Worm (Caenorhabditis elegans) whole organism, L1 larva: ENCODE measurements around the gene F01D4.8.

ENCODE experiments used
- C04F5.9 ChIP-seq: sonication (generic microtip); optimal IDR thresholded peaks from 2 replicates; lab custom pipeline; 2016; ENCODE audit warnings: missing genetic modification characterization, missing compliant biosample characterization
- C16A3.4 ChIP-seq: fragments of 150-350 bp; optimal IDR thresholded peaks from 2 replicates; lab custom pipeline; 2014; ENCODE audit warnings: missing biosample characterization, missing genetic modification characterization
- aha-1 ChIP-seq: fragments of 150-350 bp; optimal IDR thresholded peaks from 2 replicates; lab custom pipeline; 2014; ENCODE audit warnings: missing biosample characterization, missing genetic modification characterization
- alr-1 ChIP-seq: fragments of 200-800 bp; sonication (Bioruptor generic); optimal IDR thresholded peaks from 2 replicates; lab custom pipeline; 2018; ENCODE audit warnings: borderline replicate concordance, mild to moderate bottlenecking, missing genetic modification characterization, missing compliant biosample characterization
- blmp-1 ChIP-seq: fragments of 150-350 bp; optimal IDR thresholded peaks from 2 replicates; lab custom pipeline; 2014; ENCODE audit warnings: missing biosample characterization, missing genetic modification characterization
- ceh-8 ChIP-seq: fragments of 200-800 bp; sonication (Bioruptor generic); optimal IDR thresholded peaks from 2 replicates; lab custom pipeline; 2018; ENCODE audit warnings: mild to moderate bottlenecking, missing genetic modification characterization, moderate library complexity, missing compliant biosample characterization
- dsc-1 ChIP-seq: sonication (generic microtip); optimal IDR thresholded peaks from 2 replicates; lab custom pipeline; 2016; ENCODE audit warnings: mild to moderate bottlenecking, missing genetic modification characterization, missing compliant biosample characterization
- egl-13 ChIP-seq: sonication (generic microtip); optimal IDR thresholded peaks from 2 replicates; lab custom pipeline; 2016; ENCODE audit warnings: missing genotype, missing genetic modification reagents, missing genetic modification characterization, missing compliant biosample characterization
- elt-2 ChIP-seq: sonication (generic microtip); optimal IDR thresholded peaks from 2 replicates; lab custom pipeline; 2016; ENCODE audit warnings: missing genetic modification characterization, mild to moderate bottlenecking, inconsistent platforms, missing compliant biosample characterization, missing genetic modification reagents
- fkh-4 ChIP-seq: sonication (generic microtip); optimal IDR thresholded peaks from 2 replicates; lab custom pipeline; 2016; ENCODE audit warnings: missing compliant biosample characterization, missing genetic modification characterization, borderline replicate concordance
- fkh-8 ChIP-seq: sonication (generic microtip); optimal IDR thresholded peaks from 2 replicates; lab custom pipeline; 2016; ENCODE audit warnings: mild to moderate bottlenecking, missing genetic modification characterization, missing compliant biosample characterization
- jun-1 ChIP-seq: fragments of 150-350 bp; optimal IDR thresholded peaks from 2 replicates; lab custom pipeline; 2014; ENCODE audit warnings: missing biosample characterization, missing genetic modification reagents, missing genetic modification characterization
- lin-13 ChIP-seq: fragments of 150-350 bp; optimal IDR thresholded peaks from 2 replicates; lab custom pipeline; 2014; ENCODE audit warnings: missing biosample characterization, missing genetic modification reagents, missing genetic modification characterization
- lin-35 ChIP-seq, 2 experiments: fragments of 150-350 bp; optimal IDR thresholded peaks; 2 replicates each; lab custom pipeline; 2014; ENCODE audit warnings: missing biosample characterization in 2 of 2, missing genetic modification characterization in 2 of 2, missing genetic modification reagents in 2 of 2
- lin-39 ChIP-seq: fragments of 150-350 bp; optimal IDR thresholded peaks from 2 replicates; lab custom pipeline; 2014; ENCODE audit warnings: missing biosample characterization, missing genetic modification reagents, missing genetic modification characterization
- lir-3 ChIP-seq: sonication (generic microtip); optimal IDR thresholded peaks from 2 replicates; lab custom pipeline; 2016; ENCODE audit warnings: mild to moderate bottlenecking, missing genetic modification characterization, moderate library complexity, missing compliant biosample characterization; ENCODE audit not compliant: poor library complexity
- mab-9 ChIP-seq: fragments of 200-800 bp; sonication (Bioruptor generic); IDR thresholded peaks from 2 replicates; pipeline ENCODE4 v1.3.6; 2022; ENCODE audit warnings: missing genetic modification reagents, missing genetic modification characterization, missing compliant biosample characterization
- mdl-1 ChIP-seq, 2 experiments: fragments of 150-350 bp; optimal IDR thresholded peaks; 2 replicates each; lab custom pipeline; 2014 to 2017; ENCODE audit warnings: missing biosample characterization in 2 of 2, missing genetic modification characterization in 2 of 2, inconsistent platforms in 1 of 2
- nhr-12 ChIP-seq: sonication (generic microtip); optimal IDR thresholded peaks from 2 replicates; lab custom pipeline; 2017; ENCODE audit warnings: missing biosample characterization, missing genetic modification characterization
- nhr-20 ChIP-seq: sonication (generic microtip); optimal IDR thresholded peaks from 2 replicates; lab custom pipeline; 2016; ENCODE audit warnings: mild to moderate bottlenecking, missing genetic modification characterization, missing compliant biosample characterization
- nhr-71 ChIP-seq: sonication (generic microtip); optimal IDR thresholded peaks from 2 replicates; lab custom pipeline; 2016; ENCODE audit warnings: mild to moderate bottlenecking, missing genetic modification characterization, moderate library complexity, missing compliant biosample characterization
- nhr-77 ChIP-seq: fragments of 150-350 bp; optimal IDR thresholded peaks from 2 replicates; lab custom pipeline; 2014; ENCODE audit warnings: missing biosample characterization, missing genetic modification characterization
- nhr-85 ChIP-seq: sonication (generic microtip); peaks from one replicate; lab custom pipeline; 2016; ENCODE audit warnings: missing genetic modification characterization, inconsistent platforms, missing compliant biosample characterization
- nhr-90 ChIP-seq: sonication (generic microtip); optimal IDR thresholded peaks from 2 replicates; lab custom pipeline; 2016; ENCODE audit warnings: mild to moderate bottlenecking, missing genetic modification characterization, missing compliant biosample characterization; ENCODE audit not compliant: poor library complexity
- pax-3 ChIP-seq: fragments of 200-800 bp; sonication (Bioruptor generic); optimal IDR thresholded peaks from 2 replicates; lab custom pipeline; 2018; ENCODE audit warnings: mild to moderate bottlenecking, missing genetic modification characterization, moderate library complexity, missing compliant biosample characterization
- skn-1 ChIP-seq: fragments of 150-350 bp; optimal IDR thresholded peaks from 2 replicates; lab custom pipeline; 2014; ENCODE audit warnings: missing biosample characterization, missing genetic modification characterization
- sup-37 ChIP-seq: fragments of 200-800 bp; sonication (Bioruptor generic); optimal IDR thresholded peaks from 2 replicates; lab custom pipeline; 2018; ENCODE audit warnings: mild to moderate bottlenecking, missing genetic modification characterization, missing compliant biosample characterization
- swsn-7 ChIP-seq: sonication (generic microtip); optimal IDR thresholded peaks from 2 replicates; lab custom pipeline; 2016; ENCODE audit warnings: missing genetic modification characterization, missing compliant biosample characterization
- tbx-2 ChIP-seq: sonication (generic microtip); optimal IDR thresholded peaks from 2 replicates; lab custom pipeline; 2016; ENCODE audit warnings: missing genetic modification characterization, missing compliant biosample characterization
- tlp-1 ChIP-seq: fragments of 150-350 bp; optimal IDR thresholded peaks from 2 replicates; lab custom pipeline; 2014; ENCODE audit warnings: missing biosample characterization, missing genetic modification characterization
- unc-130 ChIP-seq: fragments of 150-350 bp; optimal IDR thresholded peaks from 2 replicates; lab custom pipeline; 2017; ENCODE audit warnings: missing biosample characterization, missing genetic modification characterization, inconsistent platforms
- unc-30 ChIP-seq: sonication (generic microtip); optimal IDR thresholded peaks from 2 replicates; lab custom pipeline; 2017; ENCODE audit warnings: missing biosample characterization, missing genetic modification characterization
- unc-86 ChIP-seq: sonication (generic microtip); optimal IDR thresholded peaks from 2 replicates; lab custom pipeline; 2016; ENCODE audit warnings: missing genetic modification characterization, missing compliant biosample characterization
- unc-98 ChIP-seq: fragments of 200-800 bp; sonication (Bioruptor generic); IDR thresholded peaks from 2 replicates; pipeline ENCODE4 v1.3.6; 2022; ENCODE audit warnings: missing genetic modification characterization, missing compliant biosample characterization
- xbp-1 ChIP-seq: sonication (generic microtip); optimal IDR thresholded peaks from 2 replicates; lab custom pipeline; 2016; ENCODE audit warnings: missing genetic modification characterization, missing compliant biosample characterization
- ztf-11 ChIP-seq, 2 experiments: sonication (generic microtip); optimal IDR thresholded peaks; 2 replicates each; lab custom pipeline; 2016 to 2017; ENCODE audit warnings: missing genetic modification characterization in 2 of 2, missing biosample characterization in 1 of 2, missing compliant biosample characterization in 1 of 2

The F01D4.8 gene

DNA sequence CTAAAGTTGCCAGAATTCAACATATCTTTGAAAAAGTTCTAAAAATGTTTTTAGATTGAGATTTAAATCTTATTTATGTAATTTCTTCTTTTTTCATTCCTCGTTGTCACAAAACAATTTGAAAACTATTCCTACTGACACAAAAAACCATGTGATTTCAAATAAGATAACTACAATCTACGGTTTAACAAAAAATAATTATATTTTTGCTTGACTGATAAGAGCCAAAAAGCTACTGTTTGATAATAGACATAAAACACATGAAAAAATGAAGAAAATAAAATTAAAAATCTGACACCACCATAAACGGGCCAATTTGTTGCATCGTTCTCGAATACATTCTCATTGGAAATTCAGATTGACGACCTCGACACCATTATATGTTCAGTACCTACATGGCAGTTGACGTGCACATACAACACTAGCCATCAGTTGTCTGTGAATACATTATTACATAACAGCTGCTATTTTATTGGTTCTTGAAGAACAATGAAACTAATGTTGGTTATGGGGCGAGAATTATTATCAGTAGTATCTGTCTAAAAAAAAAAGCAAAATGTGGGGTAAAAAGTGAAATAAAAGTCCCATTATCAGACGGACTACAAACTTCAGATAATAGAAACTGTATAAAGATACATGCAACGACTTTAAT is 11.2 kb upstream of the F01D4.8 start, which contains the start of gene ugt-43:
TSS of gene ugt-43 (plus strand) at position 602 of the 652 bp plus-strand sequence.
- TF ChIP-seq alr-1 (tag; lab: Kevin White, UChicago) (no peak), elt-2 (tag; lab: Kevin White, UChicago) (peak; percentile 60)

DNA sequence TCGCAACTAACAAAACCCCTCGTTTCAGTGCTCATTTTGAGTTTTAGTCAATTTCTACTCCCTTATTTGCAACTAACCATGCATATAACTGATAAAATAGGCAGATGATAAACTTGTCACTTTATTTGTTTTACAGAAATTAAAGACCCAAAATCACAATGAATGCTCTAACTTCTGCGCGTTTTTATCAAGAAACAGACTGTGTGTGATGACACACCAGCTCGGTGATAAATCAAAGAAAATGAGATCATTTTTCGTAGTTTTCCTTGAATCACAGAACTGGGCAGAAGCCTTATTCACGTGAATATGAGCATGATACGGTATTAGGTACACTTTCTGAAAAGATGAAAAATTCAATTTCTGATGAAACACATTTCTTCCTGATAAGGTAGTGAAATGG is 10.2 kb upstream of the F01D4.8 start:
- no peak for TF ChIP-seq jun-1 (tag; lab: Kevin White, UChicago)
- TF ChIP-seq egl-13: no peak
- peak; percentile 42 for TF ChIP-seq nhr-90 (tag; lab: Kevin White, UChicago)
- peak; percentile 51 for TF ChIP-seq nhr-20 (tag; lab: Kevin White, UChicago)
- TF ChIP-seq elt-2 (tag; lab: Kevin White, UChicago): peak; percentile 99
- TF ChIP-seq nhr-71: peak; percentile 43
- peak in 1 of 2 experiments; percentile 21 for TF ChIP-seq lin-35 (GFP tag; optimal IDR thresholded peaks at IDR 0.05; lab: Kevin White, UChicago)

- TF ChIP-seq unc-98 (GFP tag; lab: Robert Waterston, UW): no peak
- TF ChIP-seq dsc-1: no peak
- TF ChIP-seq nhr-85 (tag; lab: Kevin White, UChicago): no peak
- TF ChIP-seq jun-1 (tag; lab: Kevin White, UChicago): no peak
These were observed 9.7 kb upstream of the F01D4.8 start for ce11 chrIV:10462608-10463007.

ce11 chrIV:10461767-10462166 is 8.9 kb upstream of the F01D4.8 start, which contains the start of gene mec-3:
TSS of gene mec-3 (minus strand) at chrIV:10461867.
- TF ChIP-seq unc-86 (tag; lab: Kevin White, UChicago) (peak; percentile 43), elt-2 (tag; lab: Kevin White, UChicago) (no peak)

DNA sequence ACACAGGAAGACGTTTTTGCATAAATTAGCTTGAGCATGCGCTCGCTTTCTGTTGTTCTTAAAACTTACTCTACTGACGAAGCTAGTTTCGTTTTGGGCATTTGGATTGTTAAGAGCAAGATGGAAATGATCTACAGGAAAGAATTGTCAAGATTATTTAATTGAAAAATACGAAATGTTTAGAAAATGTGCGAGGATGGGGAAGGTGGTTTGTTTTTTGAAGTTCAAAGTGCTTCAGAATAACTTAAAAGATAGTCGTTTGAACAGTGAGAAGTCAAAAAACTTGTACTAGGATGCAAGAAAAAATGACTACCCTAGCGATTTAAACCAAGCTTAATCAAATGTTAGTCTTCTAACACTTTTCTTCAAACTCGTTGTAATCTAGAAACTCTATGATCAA is 4.2 kb upstream of the F01D4.8 start, which contains the start of gene srb-17:
TSS of gene srb-17 (minus strand) at position 101 of the 400 bp plus-strand sequence.
- TF ChIP-seq nhr-12 (tag; lab: Kevin White, UChicago) (no peak), skn-1 (tag; lab: Kevin White, UChicago) (no peak), lin-39 (tag; lab: Kevin White, UChicago) (no peak), tlp-1 (no peak), nhr-71 (no peak), fkh-8 (tag; lab: Kevin White, UChicago) (no peak), aha-1 (tag; lab: Kevin White, UChicago) (no peak), pax-3 (tag; lab: Kevin White, UChicago) (no peak), mab-9 (GFP tag; lab: Robert Waterston, UW) (no peak), swsn-7 (tag; lab: Kevin White, UChicago) (no peak), unc-130 (tag; lab: Kevin White, UChicago) (no peak), ztf-11 (tag; optimal IDR thresholded peaks at IDR 0.05; lab: Kevin White, UChicago) (no peak)

ce11 chrIV:10449799-10450198 is 3.1 kb downstream of the F01D4.8 start, which contains the start of gene F13B12.4:
TSS of gene F13B12.4 (minus strand) at chrIV:10449899.
- no peak for TF ChIP-seq nhr-77 (tag; lab: Kevin White, UChicago)
- peak; percentile 42 for TF ChIP-seq dsc-1
- TF ChIP-seq mdl-1 (tag; optimal IDR thresholded peaks at IDR 0.05; lab: Kevin White, UChicago): no peak
- TF ChIP-seq sup-37 (GFP tag; lab: Kevin White, UChicago): no peak
- TF ChIP-seq lir-3 (tag; lab: Kevin White, UChicago): no peak

DNA sequence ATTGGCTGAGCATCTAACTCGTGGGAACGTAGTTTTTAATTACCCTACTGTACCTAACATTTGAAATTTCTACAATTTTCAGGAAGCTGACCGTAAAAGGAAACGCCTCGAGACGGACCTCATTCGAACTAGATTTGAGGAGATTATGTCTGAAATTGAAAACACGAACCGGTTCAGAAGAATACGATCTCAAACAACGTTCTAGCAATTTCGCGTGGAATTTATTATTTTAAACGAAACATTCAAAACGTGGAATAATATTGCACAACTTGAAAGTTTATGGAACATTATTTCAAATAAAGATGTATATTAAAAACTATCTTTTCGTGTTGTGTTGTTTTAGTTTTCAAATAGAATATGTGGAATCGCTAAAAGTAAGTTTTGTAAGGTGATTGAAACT is 9.4 kb downstream of the F01D4.8 start, which contains the start of gene F13B12.7:
TSS of gene F13B12.7 (plus strand) at position 301 of the 400 bp plus-strand sequence.
- TF ChIP-seq C04F5.9 (tag; lab: Kevin White, UChicago) (no peak), pax-3 (tag; lab: Kevin White, UChicago) (no peak), lin-13 (GFP tag; lab: Kevin White, UChicago) (no peak), xbp-1 (tag; lab: Kevin White, UChicago) (no peak), blmp-1 (tag; lab: Kevin White, UChicago) (no peak), nhr-77 (tag; lab: Kevin White, UChicago) (no peak), tbx-2 (no peak), unc-30 (tag; lab: Kevin White, UChicago) (no peak), unc-86 (tag; lab: Kevin White, UChicago) (no peak), fkh-4 (no peak), sup-37 (GFP tag; lab: Kevin White, UChicago) (no peak), ceh-8 (no peak), C16A3.4 (no peak), nhr-90 (tag; lab: Kevin White, UChicago) (no peak), nhr-12 (tag; lab: Kevin White, UChicago) (no peak)
